Fruit fly (Drosophila melanogaster) whole organism, embryonic: ENCODE data around the gene CG9616.

ENCODE experiments used
- Atf-2 ChIP-seq: fragments of 200-800 bp; sonication (Bioruptor generic); optimal IDR thresholded peaks from 2 replicates; lab custom pipeline; 2016; ENCODE audit warnings: missing biosample characterization, missing genetic modification characterization
- Bdp1 ChIP-seq: fragments of 200-800 bp; sonication (Bioruptor generic); optimal IDR thresholded peaks from 3 replicates; lab custom pipeline; 2016; ENCODE audit warnings: missing biosample characterization, missing genetic modification characterization
- CG11247 ChIP-seq: fragments of 200-800 bp; sonication (Bioruptor generic); IDR thresholded peaks from 2 replicates; pipeline ENCODE4 v1.3.6; 2022; ENCODE audit warnings: missing biosample characterization, missing genetic modification characterization
- CG12744 ChIP-seq: fragments of 200-800 bp; sonication (Bioruptor generic); optimal IDR thresholded peaks from 2 replicates; lab custom pipeline; 2016; ENCODE audit warnings: missing biosample characterization, missing genetic modification characterization
- CG13296 ChIP-seq: fragments of 200-800 bp; sonication (Bioruptor generic); optimal IDR thresholded peaks from 3 replicates; lab custom pipeline; 2018; ENCODE audit warnings: missing biosample characterization, mild to moderate bottlenecking, missing genetic modification characterization
- CG15269 ChIP-seq: fragments of 200-800 bp; sonication (Bioruptor generic); optimal IDR thresholded peaks from 2 replicates; lab custom pipeline; 2018; ENCODE audit warnings: missing biosample characterization, mild to moderate bottlenecking, missing genetic modification characterization, moderate library complexity
- CG16813 ChIP-seq: fragments of 200-800 bp; sonication (Bioruptor generic); IDR thresholded peaks from 3 replicates; pipeline ENCODE4 v1.3.6; 2022; ENCODE audit warnings: missing biosample characterization, missing genetic modification characterization; ENCODE audit not compliant: partially characterized antibody
- CG2129 ChIP-seq: fragments of 200-800 bp; sonication (Bioruptor generic); IDR thresholded peaks from 2 replicates; pipeline ENCODE4 v1.3.6; 2022; ENCODE audit warnings: missing biosample characterization, missing genetic modification characterization; ENCODE audit not compliant: partially characterized antibody
- CG2875 ChIP-seq: fragments of 200-800 bp; sonication (Bioruptor generic); optimal IDR thresholded peaks from 2 replicates; lab custom pipeline; 2017; ENCODE audit warnings: missing biosample characterization, mild to moderate bottlenecking, missing genetic modification characterization, missing genetic modification reagents
- CG4617 ChIP-seq: fragments of 200-800 bp; sonication (Bioruptor generic); optimal IDR thresholded peaks from 3 replicates; lab custom pipeline; 2016; ENCODE audit warnings: missing biosample characterization, missing genetic modification characterization, borderline replicate concordance
- CG6765 ChIP-seq: fragments of 200-800 bp; sonication (Bioruptor generic); optimal IDR thresholded peaks from 3 replicates; lab custom pipeline; 2017; ENCODE audit warnings: missing biosample characterization, mild to moderate bottlenecking, missing genetic modification characterization
- CG6854 ChIP-seq: fragments of 200-800 bp; sonication (Bioruptor generic); optimal IDR thresholded peaks from 3 replicates; lab custom pipeline; 2017; ENCODE audit warnings: missing biosample characterization, mild to moderate bottlenecking, missing genetic modification characterization
- CG7963 ChIP-seq: fragments of 200-800 bp; sonication (Bioruptor generic); IDR thresholded peaks from 3 replicates; pipeline ENCODE4 v1.3.6; 2022; ENCODE audit warnings: missing biosample characterization, missing genetic modification characterization; ENCODE audit not compliant: partially characterized antibody
- CG9215 ChIP-seq: fragments of 200-800 bp; sonication (Bioruptor generic); IDR thresholded peaks from 2 replicates; pipeline ENCODE4 v1.3.6; 2022; ENCODE audit warnings: missing biosample characterization, missing genetic modification characterization
- CrebB ChIP-seq: fragments of 200-800 bp; sonication (Bioruptor generic); optimal IDR thresholded peaks from 3 replicates; lab custom pipeline; 2018; ENCODE audit warnings: missing biosample characterization, mild to moderate bottlenecking, missing genetic modification characterization
- D19B ChIP-seq: fragments of 200-800 bp; sonication (Bioruptor generic); optimal IDR thresholded peaks from 2 replicates; lab custom pipeline; 2017; ENCODE audit warnings: missing biosample characterization, mild to moderate bottlenecking, missing genetic modification characterization
- Eip74EF ChIP-seq, 2 experiments: fragments of 200-800 bp in 1 of 2; fragments of >200 bp in 1 of 2; sonication (Bioruptor generic) in 1 of 2; optimal IDR thresholded peaks; 2 replicates each; lab custom pipeline; 2017 to 2019; ENCODE audit warnings: missing biosample characterization in 2 of 2, missing genetic modification characterization in 2 of 2, mild to moderate bottlenecking in 1 of 2, moderate library complexity in 1 of 2
- Ets65A ChIP-seq: fragments of 200-800 bp; sonication (Bioruptor generic); peaks from one replicate; lab custom pipeline; 2016; ENCODE audit warnings: missing biosample characterization, missing genetic modification characterization
- Ets97D ChIP-seq: fragments of 200-800 bp; sonication (Bioruptor generic); optimal IDR thresholded peaks from 3 replicates; lab custom pipeline; 2016; ENCODE audit warnings: missing biosample characterization, missing genetic modification characterization
- GATAe ChIP-seq: fragments of 200-800 bp; sonication (Bioruptor generic); conservative IDR thresholded peaks from 2 replicates; pipeline ENCODE4 v1.3.6; 2022; ENCODE audit warnings: missing biosample characterization, missing genetic modification characterization
- HmgD ChIP-seq: fragments of 200-800 bp; sonication (Bioruptor generic); optimal IDR thresholded peaks from 3 replicates; lab custom pipeline; 2016; ENCODE audit warnings: missing biosample characterization, missing genetic modification characterization
- Jarid2 ChIP-seq: fragments of 200-800 bp; sonication (Bioruptor generic); optimal IDR thresholded peaks from 3 replicates; lab custom pipeline; 2017; ENCODE audit warnings: mild to moderate bottlenecking, missing biosample characterization, missing genetic modification reagents, missing genetic modification characterization
- Mes4 ChIP-seq: fragments of 200-800 bp; sonication (Bioruptor generic); optimal IDR thresholded peaks from 2 replicates; lab custom pipeline; 2016; ENCODE audit warnings: missing biosample characterization, missing genetic modification characterization
- Myb ChIP-seq: fragments of 200-800 bp; sonication (Bioruptor generic); optimal IDR thresholded peaks from 2 replicates; lab custom pipeline; 2016; ENCODE audit warnings: missing biosample characterization, missing genetic modification characterization
- Taf1 ChIP-seq: fragments of 200-800 bp; sonication (Bioruptor generic); IDR thresholded peaks from 2 replicates; pipeline ENCODE4 v1.3.6; 2022; ENCODE audit warnings: missing biosample characterization, missing genetic modification characterization
- cas ChIP-seq: fragments of 200-800 bp; sonication (Bioruptor generic); IDR thresholded peaks from 2 replicates; pipeline ENCODE4 v1.3.6; 2022; ENCODE audit warnings: missing biosample characterization, missing genetic modification characterization
- crol ChIP-seq: fragments of 200-800 bp; sonication (Bioruptor generic); IDR thresholded peaks from 2 replicates; pipeline ENCODE4 v1.3.6; 2022; ENCODE audit warnings: missing biosample characterization, missing genetic modification characterization
- da ChIP-seq: fragments of 200-800 bp; sonication (Bioruptor generic); optimal IDR thresholded peaks from 2 replicates; lab custom pipeline; 2016; ENCODE audit warnings: missing biosample characterization, missing genetic modification characterization
- esg ChIP-seq: fragments of 200-800 bp; sonication (Bioruptor generic); conservative IDR thresholded peaks from 2 replicates; pipeline ENCODE4 v1.3.6; 2022; ENCODE audit warnings: missing biosample characterization, missing genetic modification characterization
- ewg ChIP-seq: fragments of 200-800 bp; sonication (Bioruptor generic); optimal IDR thresholded peaks from 3 replicates; lab custom pipeline; 2017; ENCODE audit warnings: mild to moderate bottlenecking, missing biosample characterization, missing genetic modification reagents, missing genetic modification characterization
- ftz-f1 ChIP-seq: fragments of 200-800 bp; sonication (Bioruptor generic); optimal IDR thresholded peaks from 2 replicates; lab custom pipeline; 2016; ENCODE audit warnings: missing biosample characterization, missing genetic modification characterization
- gcm ChIP-seq: fragments of 200-800 bp; sonication (Bioruptor generic); optimal IDR thresholded peaks from 2 replicates; lab custom pipeline; 2019; ENCODE audit warnings: missing biosample characterization, mild to moderate bottlenecking, missing genetic modification characterization, moderate library complexity
- grn ChIP-seq: fragments of 200-800 bp; sonication (Bioruptor generic); optimal IDR thresholded peaks from 3 replicates; lab custom pipeline; 2017; ENCODE audit warnings: missing biosample characterization, missing genetic modification characterization
- hbn ChIP-seq: fragments of 200-800 bp; sonication (Bioruptor generic); IDR thresholded peaks from 2 replicates; pipeline ENCODE4 v1.3.6; 2022; ENCODE audit warnings: missing biosample characterization, missing genetic modification characterization; ENCODE audit not compliant: partially characterized antibody
- insv ChIP-seq, 2 experiments: fragments of 200-800 bp; sonication (Bioruptor generic); optimal IDR thresholded peaks; 3 replicates each; lab custom pipeline; 2016 to 2018; ENCODE audit warnings: missing biosample characterization in 2 of 2, missing genetic modification characterization in 2 of 2
- kah ChIP-seq: fragments of 200-800 bp; sonication (Bioruptor generic); optimal IDR thresholded peaks from 2 replicates; lab custom pipeline; 2018; ENCODE audit warnings: missing biosample characterization, mild to moderate bottlenecking, missing genetic modification characterization
- lola ChIP-seq, 3 experiments: fragments of >200 bp in 2 of 3; fragments of 200-800 bp in 1 of 3; sonication (Bioruptor generic) in 1 of 3; optimal IDR thresholded peaks; 2 replicates each; lab custom pipeline; 2017 to 2019; ENCODE audit warnings: missing biosample characterization in 3 of 3, missing genetic modification characterization in 3 of 3, mild to moderate bottlenecking in 1 of 3, moderate library complexity in 1 of 3
- mld ChIP-seq: fragments of 200-800 bp; sonication (Bioruptor generic); IDR thresholded peaks from 3 replicates; pipeline ENCODE4 v1.3.6; 2022; ENCODE audit warnings: missing biosample characterization, missing genetic modification characterization; ENCODE audit not compliant: partially characterized antibody
- pho ChIP-seq: fragments of 200-800 bp; sonication (Bioruptor generic); optimal IDR thresholded peaks from 2 replicates; lab custom pipeline; 2016; ENCODE audit warnings: missing biosample characterization, missing genetic modification characterization
- pita ChIP-seq: fragments of 200-800 bp; sonication (Bioruptor generic); optimal IDR thresholded peaks from 2 replicates; lab custom pipeline; 2017; ENCODE audit warnings: missing biosample characterization, mild to moderate bottlenecking, missing genetic modification characterization
- prd ChIP-seq, 3 experiments: fragments of >200 bp in 2 of 3; fragments of 200-800 bp in 1 of 3; sonication (Bioruptor generic) in 1 of 3; optimal IDR thresholded peaks in 2 of 3; IDR thresholded peaks in 1 of 3; 2 replicates in 2 of 3; 3 replicates in 1 of 3; pipeline versions ENCODE4 v1.3.6 to Lab custom; 2017 to 2022; ENCODE audit warnings: missing biosample characterization in 1 of 3, missing genetic modification characterization in 1 of 3
- pros ChIP-seq: fragments of 200-800 bp; sonication (Bioruptor generic); optimal IDR thresholded peaks from 3 replicates; lab custom pipeline; 2019; ENCODE audit warnings: missing biosample characterization, mild to moderate bottlenecking, missing genetic modification characterization, moderate library complexity
- sens-2 ChIP-seq: fragments of 200-800 bp; sonication (Bioruptor generic); IDR thresholded peaks from 2 replicates; pipeline ENCODE4 v1.3.6; 2022; ENCODE audit warnings: missing biosample characterization, missing genetic modification characterization
- sisA ChIP-seq: fragments of 200-800 bp; sonication (Bioruptor generic); IDR thresholded peaks from 2 replicates; pipeline ENCODE4 v1.3.6; 2022; ENCODE audit warnings: missing biosample characterization, missing genetic modification characterization
- slp2 ChIP-seq: fragments of 200-800 bp; sonication (Bioruptor generic); optimal IDR thresholded peaks from 2 replicates; lab custom pipeline; 2016; ENCODE audit warnings: missing biosample characterization, missing genetic modification characterization
- tio ChIP-seq: fragments of 200-800 bp; sonication (Bioruptor generic); optimal IDR thresholded peaks from 2 replicates; lab custom pipeline; 2017; ENCODE audit warnings: missing biosample characterization, missing genetic modification characterization, inconsistent platforms
- tll ChIP-seq, 2 experiments: fragments of 200-800 bp in 1 of 2; fragments of >200 bp in 1 of 2; sonication (Bioruptor generic) in 1 of 2; optimal IDR thresholded peaks; 2 replicates each; lab custom pipeline; 2017 to 2019; ENCODE audit warnings: missing biosample characterization in 2 of 2, missing genetic modification characterization in 2 of 2, mild to moderate bottlenecking in 1 of 2, moderate library complexity in 1 of 2
- unpg ChIP-seq: fragments of 200-800 bp; sonication (Bioruptor generic); optimal IDR thresholded peaks from 3 replicates; lab custom pipeline; 2018; ENCODE audit warnings: missing biosample characterization, mild to moderate bottlenecking, missing genetic modification characterization, moderate library complexity

Gene CG9616

dm6 chr3R:14278523-14279303 is 33.4 kb upstream of the CG9616 start (continued):
- TF ChIP-seq prd (optimal IDR thresholded peaks at IDR 0.05; lab: Kevin White, UChicago) (no peak), prd (GFP tag; IDR thresholded peaks at IDR 0.05; lab: Robert Waterston, UW) (no peak; the same call in 2 of the 3 replicates), D19B (GFP tag; lab: Kevin White, UChicago) (no peak), kah (GFP tag; lab: Kevin White, UChicago) (peak; percentile 1), CG16813 (GFP tag; lab: Robert Waterston, UW) (no peak), Taf1 (GFP tag; lab: Robert Waterston, UW) (no peak), crol (no peak), ftz-f1 (GFP tag; lab: Kevin White, UChicago) (no peak), Atf-2 (GFP tag; lab: Kevin White, UChicago) (no peak), CG13296 (GFP tag; lab: Kevin White, UChicago) (no peak), hbn (GFP tag; lab: Robert Waterston, UW) (no peak), CG6765 (GFP tag; lab: Kevin White, UChicago) (no peak), Ets97D (GFP tag; lab: Kevin White, UChicago) (no peak), CG9215 (GFP tag; lab: Robert Waterston, UW) (no peak), sisA (GFP tag; lab: Robert Waterston, UW) (peak; percentile 40; the same call in 1 of the 2 replicates), da (no peak), pho (GFP tag; lab: Kevin White, UChicago) (no peak), CG15269 (tag; lab: Kevin White, UChicago) (no peak), sens-2 (no peak), Ets65A (GFP tag; lab: Kevin White, UChicago) (peak; percentile 46), cas (no peak), Mes4 (GFP tag; lab: Kevin White, UChicago) (no peak), CG2129 (GFP tag; lab: Robert Waterston, UW) (no peak), lola (GFP tag; optimal IDR thresholded peaks at IDR 0.05; lab: Kevin White, UChicago) (no peak), CG4617 (GFP tag; lab: Kevin White, UChicago) (no peak), GATAe (GFP tag; lab: Robert Waterston, UW) (no peak), Myb (GFP tag; lab: Kevin White, UChicago) (no peak), tio (no peak), CG12744 (GFP tag; lab: Kevin White, UChicago) (no peak), insv (GFP tag; optimal IDR thresholded peaks at IDR 0.05; lab: Kevin White, UChicago) (no peak), mld (no peak), ewg (GFP tag; lab: Kevin White, UChicago) (no peak), Eip74EF (GFP tag; optimal IDR thresholded peaks at IDR 0.05; lab: Kevin White, UChicago) (no peak), pros (GFP tag; lab: Kevin White, UChicago) (peak; percentile 100), CG7963 (GFP tag; lab: Robert Waterston, UW) (no peak), esg (no peak), gcm (no peak), HmgD (GFP tag; lab: Kevin White, UChicago) (peak; percentile 44), CG6854 (GFP tag; lab: Kevin White, UChicago) (no peak), tll (GFP tag; optimal IDR thresholded peaks at IDR 0.05; lab: Kevin White, UChicago) (no peak), slp2 (no peak), CG11247 (no peak), Bdp1 (GFP tag; lab: Kevin White, UChicago) (no peak), grn (no peak), CrebB (tag; lab: Kevin White, UChicago) (no peak), CG2875 (no peak), Jarid2 (GFP tag; lab: Kevin White, UChicago) (no peak), unpg (GFP tag; lab: Kevin White, UChicago) (peak; percentile 27), pita (no peak)
